Worm (Caenorhabditis elegans) whole organism, young adult: ENCODE data around the gene F13E9.12.

ENCODE experiments used
- C06A6.2 ChIP-seq: fragments of 200-800 bp; sonication (Bioruptor generic); conservative IDR thresholded peaks from 2 replicates; pipeline ENCODE4 v1.3.6; 2022; ENCODE audit warnings: missing genetic modification characterization, missing compliant biosample characterization
- F52B5.7 ChIP-seq: sonication (generic microtip); optimal IDR thresholded peaks from 2 replicates; lab custom pipeline; 2016; ENCODE audit warnings: mild to moderate bottlenecking, missing genetic modification characterization, missing compliant biosample characterization
- aptf-2 ChIP-seq: fragments of 200-800 bp; sonication (Bioruptor generic); conservative IDR thresholded peaks from 2 replicates; pipeline ENCODE4 v1.3.6; 2022; ENCODE audit warnings: missing genetic modification reagents, missing genetic modification characterization, missing compliant biosample characterization
- dpff-1 ChIP-seq: sonication (generic microtip); optimal IDR thresholded peaks from 2 replicates; lab custom pipeline; 2017; ENCODE audit warnings: mild to moderate bottlenecking, missing genetic modification characterization, missing compliant biosample characterization
- lin-35 ChIP-seq, 3 experiments: fragments of 150-350 bp in 2 of 3; sonication (generic microtip) in 1 of 3; optimal IDR thresholded peaks; 2 replicates each; lab custom pipeline; 2014 to 2018; ENCODE audit warnings: missing biosample characterization in 3 of 3, missing genetic modification characterization in 3 of 3, missing genetic modification reagents in 3 of 3
- nfya-1 ChIP-seq: sonication (generic microtip); optimal IDR thresholded peaks from 2 replicates; lab custom pipeline; 2017; ENCODE audit warnings: antibody characterized with exemption, missing compliant biosample characterization, missing genetic modification characterization, borderline replicate concordance; ENCODE audit not compliant: insufficient read depth
- nhr-80 ChIP-seq: sonication (generic microtip); optimal IDR thresholded peaks from 2 replicates; lab custom pipeline; 2016; ENCODE audit warnings: missing genetic modification characterization, missing compliant biosample characterization
- snpc-1.3 ChIP-seq: sonication (generic microtip); optimal IDR thresholded peaks from 2 replicates; lab custom pipeline; 2017; ENCODE audit warnings: missing genetic modification characterization, mild to moderate bottlenecking, missing compliant biosample characterization, antibody characterized with exemption, moderate library complexity, missing genotype, missing genetic modification reagents; ENCODE audit not compliant: insufficient read depth
- xnd-1 ChIP-seq: sonication (generic microtip); optimal IDR thresholded peaks from 2 replicates; lab custom pipeline; 2016; ENCODE audit warnings: missing genotype, missing genetic modification reagents, missing genetic modification characterization, missing compliant biosample characterization
- zfh-2 ChIP-seq: fragments of 200-800 bp; sonication (Bioruptor generic); conservative IDR thresholded peaks from 2 replicates; pipeline ENCODE4 v1.3.6; 2022; ENCODE audit warnings: missing genetic modification reagents, missing genetic modification characterization, missing compliant biosample characterization
- ztf-3 ChIP-seq: fragments of 200-800 bp; sonication (Bioruptor generic); optimal IDR thresholded peaks from 2 replicates; lab custom pipeline; 2018; ENCODE audit warnings: mild to moderate bottlenecking, missing genetic modification characterization, missing compliant biosample characterization

DNA sequence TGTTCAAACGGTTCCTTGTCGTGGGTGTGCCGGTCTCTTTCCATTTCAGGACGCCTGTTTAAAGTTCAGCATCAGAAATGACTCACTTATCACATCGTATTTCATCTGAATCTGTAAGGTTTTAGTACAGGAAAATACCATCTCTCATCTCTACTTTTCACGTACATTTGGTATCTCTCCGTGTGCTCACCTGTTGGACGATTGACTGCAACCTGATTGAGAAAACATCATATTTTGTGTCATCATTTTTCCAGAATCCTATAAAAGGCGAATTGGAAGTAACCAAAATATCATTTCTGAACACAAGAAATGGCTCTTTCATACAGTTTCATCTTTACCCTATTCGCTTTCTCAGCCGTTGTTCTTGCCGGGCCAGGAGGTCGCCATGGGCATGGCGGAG is 25.7 kb upstream of the F13E9.12 start, which contains the start of gene srlf-30:
- TF ChIP-seq snpc-1.3 = no peak
- no peak for TF ChIP-seq lin-35 (GFP tag; optimal IDR thresholded peaks at IDR 0.05; lab: Kevin White, UChicago)
- TF ChIP-seq C06A6.2 (GFP tag; lab: Robert Waterston, UW) = no peak
- no peak for TF ChIP-seq aptf-2 (GFP tag; lab: Robert Waterston, UW)
- TF ChIP-seq F52B5.7 (tag; lab: Kevin White, UChicago) = no peak
- no peak for TF ChIP-seq zfh-2 (GFP tag; lab: Robert Waterston, UW)
- no peak for TF ChIP-seq nfya-1
- no peak for TF ChIP-seq dpff-1
- no peak for TF ChIP-seq xnd-1 (tag; lab: Kevin White, UChicago)
- no peak for TF ChIP-seq ztf-3
- no peak for TF ChIP-seq nhr-80 (tag; lab: Kevin White, UChicago)
